Fruit fly (Drosophila melanogaster): Measurements from ENCODE around the gene NijA.
A peak's percentile ranks its signal among the peaks of the same experiment; 100 is the strongest.

Gene NijA

DNA sequence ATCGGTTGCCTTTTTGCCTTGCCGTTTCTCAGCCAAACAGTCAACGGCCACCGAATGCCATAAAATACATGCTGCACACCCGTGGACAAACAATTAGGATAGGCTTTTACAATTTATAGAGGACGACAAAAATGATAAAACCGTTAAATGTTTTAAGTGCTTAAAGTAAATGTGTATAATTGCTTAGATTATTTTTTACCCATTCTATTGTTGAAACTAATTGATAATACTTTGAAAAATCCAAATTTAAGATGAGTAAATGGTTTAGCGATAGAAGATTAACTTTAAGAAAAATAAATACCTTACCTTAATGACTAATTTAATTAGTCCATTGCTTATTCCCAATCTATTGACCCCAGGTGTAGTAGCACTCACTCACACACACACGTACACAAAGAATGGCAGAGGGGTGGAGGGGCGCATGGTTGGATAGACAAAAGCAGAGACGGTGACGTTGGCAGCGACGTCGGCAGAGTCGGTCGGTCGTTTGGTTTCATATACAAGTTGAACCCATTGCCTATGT lies 18.1 kb downstream of the NijA start (continued):
- peak; percentile 79; the same call in 2 of the 3 replicates for TF ChIP-seq CG6175 (GFP tag; IDR thresholded peaks at IDR 0.05)
- TF ChIP-seq CG10321 (GFP tag; IDR thresholded peaks at IDR 0.05) = peak; percentile 71
- peak; percentile 98 for TF ChIP-seq CG2712 (tag; optimal IDR thresholded peaks at IDR 0.05)
- peak; percentile 91 for TF ChIP-seq Mrtf (GFP tag; IDR thresholded peaks at IDR 0.05)
- TF ChIP-seq HmgD (GFP tag; optimal IDR thresholded peaks at IDR 0.05) = peak; percentile 60
- TF ChIP-seq CG43689 (GFP tag; IDR thresholded peaks at IDR 0.05) = peak; percentile 68; the same call in 1 of the 2 replicates
- TF ChIP-seq CG12104 (GFP tag; optimal IDR thresholded peaks at IDR 0.05) = peak; percentile 96
- TF ChIP-seq br (optimal IDR thresholded peaks at IDR 0.05) = no peak
- peak; percentile 98 for TF ChIP-seq CG30403 (GFP tag; optimal IDR thresholded peaks at IDR 0.05)
- peak; percentile 85 for TF ChIP-seq CG12155 (GFP tag; optimal IDR thresholded peaks at IDR 0.05)
- TF ChIP-seq CG17328 (GFP tag; IDR thresholded peaks at IDR 0.05) = peak; percentile 94
- no peak for TF ChIP-seq mld (GFP tag; IDR thresholded peaks at IDR 0.05; ENCODE audit: partially characterized antibody)
- TF ChIP-seq Bgb (GFP tag; IDR thresholded peaks at IDR 0.05; ENCODE audit: partially characterized antibody) = no peak
- TF ChIP-seq run (tag; optimal IDR thresholded peaks at IDR 0.05) = peak; percentile 96
- peak; percentile 79 for TF ChIP-seq Atf-2 (GFP tag; optimal IDR thresholded peaks at IDR 0.05)
- TF ChIP-seq CG11504 (tag; optimal IDR thresholded peaks at IDR 0.05) = peak; percentile 96
- no peak for TF ChIP-seq zen2 (GFP tag; IDR thresholded peaks at IDR 0.05; ENCODE audit: partially characterized antibody)
- TF ChIP-seq CG10654 (GFP tag; optimal IDR thresholded peaks at IDR 0.05) = peak; percentile 83
- peak; percentile 95 for TF ChIP-seq CG2875 (GFP tag; optimal IDR thresholded peaks at IDR 0.05)
- TF ChIP-seq pfk (GFP tag; optimal IDR thresholded peaks at IDR 0.05) = peak; percentile 20
- TF ChIP-seq CG33557 (GFP tag; optimal IDR thresholded peaks at IDR 0.05) = peak; percentile 91
- TF ChIP-seq ab (GFP tag; optimal IDR thresholded peaks at IDR 0.05) = no peak
- peak; percentile 79 for TF ChIP-seq CG18011 (GFP tag; optimal IDR thresholded peaks at IDR 0.05)
- peak; percentile 84 to 91 for TF ChIP-seq chif (GFP tag; optimal IDR thresholded peaks at IDR 0.05)
- TF ChIP-seq Dref (GFP tag; IDR thresholded peaks at IDR 0.05) = no peak
- peak; percentile 86 for TF ChIP-seq schlank (tag; optimal IDR thresholded peaks at IDR 0.05)
- TF ChIP-seq CG17568 (GFP tag; optimal IDR thresholded peaks at IDR 0.05) = peak; percentile 88
- TF ChIP-seq btn (GFP tag; optimal IDR thresholded peaks at IDR 0.05) = peak; percentile 66
- TF ChIP-seq ash1 (GFP tag; optimal IDR thresholded peaks at IDR 0.05) = no peak
- peak; percentile 89 for TF ChIP-seq Nf-YC (tag; optimal IDR thresholded peaks at IDR 0.05)
- TF ChIP-seq h (optimal IDR thresholded peaks at IDR 0.05) = no peak
- peak; percentile 91 for TF ChIP-seq CG1529 (GFP tag; optimal IDR thresholded peaks at IDR 0.05)
- peak; percentile 78 for TF ChIP-seq CG12744 (GFP tag; optimal IDR thresholded peaks at IDR 0.05)
- peak; percentile 84 for TF ChIP-seq pb (GFP tag; optimal IDR thresholded peaks at IDR 0.05)
- TF ChIP-seq CG7786 (GFP tag; optimal IDR thresholded peaks at IDR 0.05) = peak; percentile 87
- TF ChIP-seq Oli (tag; optimal IDR thresholded peaks at IDR 0.05) = peak; percentile 96
- no peak for TF ChIP-seq hb (GFP tag; IDR thresholded peaks at IDR 0.05; ENCODE audit: partially characterized antibody)
- peak; percentile 83 for TF ChIP-seq D19B (GFP tag; optimal IDR thresholded peaks at IDR 0.05)
- TF ChIP-seq CG32767 (GFP tag; IDR thresholded peaks at IDR 0.05) = peak; percentile 94
- no peak for TF ChIP-seq hth (optimal IDR thresholded peaks at IDR 0.05)
- TF ChIP-seq H15 (GFP tag; IDR thresholded peaks at IDR 0.05) = peak; percentile 81
- TF ChIP-seq CG17612 (GFP tag; IDR thresholded peaks at IDR 0.05) = peak; percentile 86
- TF ChIP-seq lilli (GFP tag; optimal IDR thresholded peaks at IDR 0.05) = peak; percentile 94
- no peak for TF ChIP-seq aop (GFP tag; IDR thresholded peaks at IDR 0.05)
- TF ChIP-seq Trl (optimal IDR thresholded peaks at IDR 0.05) = no peak
- peak; percentile 92 for TF ChIP-seq Trl (GFP tag; optimal IDR thresholded peaks at IDR 0.05)
- peak; percentile 79 for TF ChIP-seq shn (GFP tag; optimal IDR thresholded peaks at IDR 0.05)
- TF ChIP-seq zen (tag; optimal IDR thresholded peaks at IDR 0.05) = peak; percentile 85
- TF ChIP-seq CG2678 (tag; optimal IDR thresholded peaks at IDR 0.05) = peak; percentile 98
- TF ChIP-seq CG18619 (GFP tag; optimal IDR thresholded peaks at IDR 0.05) = peak; percentile 94
- TF ChIP-seq ERR (GFP tag; optimal IDR thresholded peaks at IDR 0.05) = peak; percentile 73
- peak; percentile 33 for TF ChIP-seq CTCF (GFP tag; optimal IDR thresholded peaks at IDR 0.05)
- no peak for TF ChIP-seq hbn (GFP tag; IDR thresholded peaks at IDR 0.05; ENCODE audit: partially characterized antibody)
